In the genomic region with DNA sequence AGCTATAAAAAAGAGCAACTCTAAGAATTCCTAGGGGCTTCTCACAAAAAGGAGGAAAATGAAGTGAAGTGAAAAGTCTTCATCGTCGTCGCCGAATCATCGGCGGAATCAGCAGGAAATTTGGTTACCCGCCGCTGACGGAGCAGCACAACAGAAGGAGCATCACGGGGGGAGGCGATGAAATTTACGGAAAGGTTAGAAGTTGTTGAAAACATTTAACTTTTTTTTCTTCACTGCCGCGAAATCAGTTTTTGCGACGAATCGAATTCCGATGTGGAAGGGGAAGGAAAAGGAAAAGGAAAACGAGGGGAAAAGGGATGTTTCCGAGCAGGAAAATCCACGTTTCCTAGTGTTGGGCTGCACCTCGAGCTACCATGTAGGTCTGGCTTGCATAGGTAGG, we compare ENCODE assay signal across 2 worm cellular contexts.
TF ChIP-seq lines count a peak whose summit lies in the region.

No protein-coding gene starts in this region.

TF ChIP-seq in whole organism, L2 larva, 48 proteins besides CTCF, POLR2A, EP300 and RAD21 (continued from another document):
- TF ChIP-seq ceh-82 (tag; optimal IDR thresholded peaks at IDR 0.05; lab: Kevin White, UChicago) = no peak
- no peak for TF ChIP-seq mdl-1 (tag; optimal IDR thresholded peaks at IDR 0.05; lab: Kevin White, UChicago)
- TF ChIP-seq fos-1 (tag; optimal IDR thresholded peaks at IDR 0.05; lab: Kevin White, UChicago) = no peak
- TF ChIP-seq F13H6.1 (tag; optimal IDR thresholded peaks at IDR 0.05; lab: Kevin White, UChicago) = peak; percentile 19
- no peak for TF ChIP-seq mab-5 (tag; optimal IDR thresholded peaks at IDR 0.05; lab: Kevin White, UChicago)

TF ChIP-seq in whole organism, L4 larva, 104 proteins besides CTCF, POLR2A, EP300 and RAD21 (continued from another document):
- TF ChIP-seq nhr-6 (tag; optimal IDR thresholded peaks at IDR 0.05; lab: Kevin White, UChicago) (no peak), dmd-8 (GFP tag; IDR thresholded peaks at IDR 0.05; lab: Robert Waterston, UW) (no peak), egl-43 (GFP tag; IDR thresholded peaks at IDR 0.05; lab: Robert Waterston, UW) (no peak), pha-4 (GFP tag; IDR thresholded peaks at IDR 0.05; lab: Robert Waterston, UW) (no peak), pha-4 (tag; optimal IDR thresholded peaks at IDR 0.05; lab: Kevin White, UChicago) (no peak), fkh-10 (GFP tag; optimal IDR thresholded peaks at IDR 0.05; lab: Kevin White, UChicago) (peak; percentile 78), mdl-1 (tag; optimal IDR thresholded peaks at IDR 0.05; lab: Kevin White, UChicago) (no peak), daf-19 (GFP tag; conservative IDR thresholded peaks at IDR 0.05; lab: Robert Waterston, UW) (no peak), cey-2 (tag; optimal IDR thresholded peaks at IDR 0.05; lab: Kevin White, UChicago; ENCODE audit: borderline replicate concordance, insufficient read depth) (no peak), aly-2 (tag; optimal IDR thresholded peaks at IDR 0.05; lab: Kevin White, UChicago) (no peak), saeg-2 (GFP tag; IDR thresholded peaks at IDR 0.05; lab: Robert Waterston, UW) (no peak)
